Worm (Caenorhabditis elegans): Measurements from ENCODE around the gene Y82E9BR.18.

Gene Y82E9BR.18

ce11 chrIII:1519906-1520305 is 36.6 kb upstream of the Y82E9BR.18 start:
- TF ChIP-seq lsl-1 (GFP tag; optimal IDR thresholded peaks at IDR 0.05) (peak; percentile 50), ceh-40 (GFP tag; IDR thresholded peaks at IDR 0.05) (no peak), egl-18 (GFP tag; IDR thresholded peaks at IDR 0.05) (no peak), lag-1 (GFP tag; IDR thresholded peaks at IDR 0.05) (no peak), nhr-80 (tag; optimal IDR thresholded peaks at IDR 0.05) (no peak)

- TF ChIP-seq B0336.3 (GFP tag; IDR thresholded peaks at IDR 0.05), result no peak
- no peak for TF ChIP-seq attf-5 (GFP tag; optimal IDR thresholded peaks at IDR 0.05)
- no peak for TF ChIP-seq madf-10 (tag; optimal IDR thresholded peaks at IDR 0.05)
These were observed 34.6 kb upstream of the Y82E9BR.18 start, which contains the start of gene tmem-120 for ce11 chrIII:1517893-1518292. TSS of gene tmem-120 (minus strand) at chrIII:1517993.

DNA sequence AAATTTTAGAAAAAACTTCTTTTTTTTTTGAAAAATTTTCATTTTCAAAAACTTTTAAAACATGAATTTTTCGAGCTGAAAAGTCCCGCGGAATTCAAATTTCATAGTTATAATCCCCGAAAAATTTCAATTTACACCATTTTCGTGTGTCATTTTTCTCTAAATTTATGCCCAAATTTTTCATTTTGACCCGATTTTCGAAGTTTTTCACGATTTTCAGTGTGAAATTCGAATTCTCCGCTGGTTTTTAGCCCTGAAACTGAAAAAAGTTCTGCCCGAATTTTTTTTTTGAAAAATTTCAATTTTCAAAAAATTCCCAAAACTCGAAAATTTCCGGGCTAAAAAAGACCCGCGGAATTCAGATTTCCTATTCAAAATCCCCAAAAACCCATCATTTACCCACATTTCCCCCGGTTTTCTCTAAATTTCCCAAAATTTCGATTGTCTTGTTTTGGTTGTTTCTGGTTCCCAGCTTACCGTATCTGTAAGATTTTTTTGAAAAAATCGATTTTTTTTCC is 25.5 kb upstream of the Y82E9BR.18 start:
- TF ChIP-seq nhr-80 (tag; optimal IDR thresholded peaks at IDR 0.05) (no peak), F55B11.4 (tag; optimal IDR thresholded peaks at IDR 0.05; ENCODE audit: borderline replicate concordance, insufficient read depth) (no peak), madf-6 (GFP tag; IDR thresholded peaks at IDR 0.05) (peak; percentile 40), ceh-40 (GFP tag; IDR thresholded peaks at IDR 0.05) (0 out of 2 replicates have a peak, but pooled peaks have one; percentile 17), ZK185.1 (tag; optimal IDR thresholded peaks at IDR 0.05; ENCODE audit: poor library complexity, severe bottlenecking) (no peak), bed-1 (GFP tag; IDR thresholded peaks at IDR 0.05) (no peak), unc-130 (GFP tag; optimal IDR thresholded peaks at IDR 0.05) (no peak), hrde-1 (tag; optimal IDR thresholded peaks at IDR 0.05; ENCODE audit: borderline replicate concordance) (peak; percentile 21), nfya-2 (GFP tag; IDR thresholded peaks at IDR 0.05) (0 out of 2 replicates have a peak, but pooled peaks have one; percentile 28), mcd-1 (GFP tag; IDR thresholded peaks at IDR 0.05) (0 out of 2 replicates have a peak, but pooled peaks have one; percentile 5), repo-1 (tag; optimal IDR thresholded peaks at IDR 0.05) (peak; percentile 52), Y79H2A.3 (GFP tag; conservative IDR thresholded peaks at IDR 0.05) (peak; percentile 57; the same call in 1 of the 2 replicates), C17E4.6 (GFP tag; IDR thresholded peaks at IDR 0.05) (peak; percentile 44; the same call in 1 of the 2 replicates), Y53F4B.3 (GFP tag; IDR thresholded peaks at IDR 0.05) (no peak), athp-1 (tag; optimal IDR thresholded peaks at IDR 0.05) (peak; percentile 61), attf-5 (GFP tag; optimal IDR thresholded peaks at IDR 0.05) (peak; percentile 28), F52B5.7 (tag; optimal IDR thresholded peaks at IDR 0.05) (no peak), ama-1 (optimal IDR thresholded peaks at IDR 0.05) (no peak), ama-1 (GFP tag; optimal IDR thresholded peaks at IDR 0.05) (no peak), him-1 (tag; optimal IDR thresholded peaks at IDR 0.05) (peak; percentile 60), Y56A3A.18 (GFP tag; IDR thresholded peaks at IDR 0.05) (0 out of 2 replicates have a peak, but pooled peaks have one; percentile 25), T26A5.8 (tag; optimal IDR thresholded peaks at IDR 0.05) (no peak), cebp-1 (GFP tag; IDR thresholded peaks at IDR 0.05) (no peak), cebp-1 (tag; optimal IDR thresholded peaks at IDR 0.05) (peak; percentile 36), fkh-3 (tag; optimal IDR thresholded peaks at IDR 0.05) (no peak), atf-7 (tag; optimal IDR thresholded peaks at IDR 0.05) (peak; percentile 35), lir-1 (GFP tag; conservative IDR thresholded peaks at IDR 0.05) (no peak), die-1 (tag; optimal IDR thresholded peaks at IDR 0.05) (peak; percentile 9), ztf-28 (GFP tag; IDR thresholded peaks at IDR 0.05) (peak; percentile 65; the same call in 1 of the 2 replicates), hsf-1 (GFP tag; IDR thresholded peaks at IDR 0.05) (no peak), ceh-58 (GFP tag; IDR thresholded peaks at IDR 0.05) (no peak), F33H1.4 (GFP tag; IDR thresholded peaks at IDR 0.05) (0 out of 2 replicates have a peak, but pooled peaks have one; percentile 10), lsl-1 (GFP tag; optimal IDR thresholded peaks at IDR 0.05) (peak; percentile 37)

Data from whole organism, young adult.